Fruit fly (Drosophila melanogaster) whole organism, wandering third instar larva: ENCODE data around the gene Gba1b.
A peak's percentile ranks its signal among the peaks of the same experiment; 100 is the strongest.

ENCODE experiments used
- CG32264 ChIP-seq: fragments of 200-800 bp; sonication (Bioruptor generic); optimal IDR thresholded peaks from 2 replicates; lab custom pipeline; 2016; ENCODE audit warnings: missing biosample characterization, missing genetic modification characterization
- CG9705 ChIP-seq: fragments of 200-800 bp; sonication (Bioruptor generic); optimal IDR thresholded peaks from 2 replicates; lab custom pipeline; 2018; ENCODE audit warnings: missing biosample characterization, mild to moderate bottlenecking, missing genetic modification characterization
- CrebA ChIP-seq: fragments of 200-800 bp; sonication (Bioruptor generic); optimal IDR thresholded peaks from 2 replicates; lab custom pipeline; 2016; ENCODE audit warnings: missing biosample characterization, mild to moderate bottlenecking, missing genetic modification characterization, borderline replicate concordance
- Dif ChIP-seq: fragments of 200-275, 200-300 bp; sonication (Bioruptor generic); optimal IDR thresholded peaks from 2 replicates; lab custom pipeline; 2018; ENCODE audit warnings: missing biosample characterization, missing genetic modification characterization; ENCODE audit not compliant: partially characterized antibody
- GATAd ChIP-seq: sonication (Bioruptor generic); optimal IDR thresholded peaks from 2 replicates; lab custom pipeline; 2016; ENCODE audit warnings: missing biosample characterization, missing genetic modification characterization
- HLH106 ChIP-seq: fragments of 200-800 bp; optimal IDR thresholded peaks from 3 replicates; lab custom pipeline; 2019; ENCODE audit warnings: missing biosample characterization, mild to moderate bottlenecking, missing genetic modification characterization, moderate library complexity
- Hr83 ChIP-seq: fragments of 200-300 bp; sonication (Bioruptor generic); optimal IDR thresholded peaks from 2 replicates; lab custom pipeline; 2016; ENCODE audit warnings: missing biosample characterization, mild to moderate bottlenecking, missing genetic modification characterization, moderate library complexity; ENCODE audit not compliant: poor library complexity, severe bottlenecking
- Mio ChIP-seq: sonication (Bioruptor generic); optimal IDR thresholded peaks from 2 replicates; lab custom pipeline; 2016; ENCODE audit warnings: missing biosample characterization, missing genetic modification characterization
- Rel ChIP-seq, 2 experiments: fragments of 200-800 bp; sonication (Bioruptor generic) in 1 of 2; optimal IDR thresholded peaks; 2 replicates in 1 of 2; 3 replicates in 1 of 2; lab custom pipeline; 2016 to 2019; ENCODE audit warnings: mild to moderate bottlenecking in 2 of 2, missing biosample characterization in 2 of 2, missing genetic modification characterization in 2 of 2, moderate library complexity in 1 of 2
- Sp1 ChIP-seq: fragments of 200-800 bp; sonication (Bioruptor generic); optimal IDR thresholded peaks from 3 replicates; lab custom pipeline; 2019; ENCODE audit warnings: missing biosample characterization, mild to moderate bottlenecking, missing genetic modification characterization, moderate library complexity
- Vsx2 ChIP-seq: fragments of 200-300, 225-300 bp; sonication (Bioruptor generic); optimal IDR thresholded peaks from 2 replicates; lab custom pipeline; 2018; ENCODE audit warnings: missing biosample characterization, missing genetic modification characterization; ENCODE audit not compliant: partially characterized antibody
- br ChIP-seq: fragments of 200-800 bp; sonication (Bioruptor generic); optimal IDR thresholded peaks from 2 replicates; lab custom pipeline; 2016; ENCODE audit warnings: missing biosample characterization, missing genetic modification characterization
- brk ChIP-seq: fragments of 200-800 bp; sonication (Bioruptor generic); optimal IDR thresholded peaks from 2 replicates; lab custom pipeline; 2016; ENCODE audit warnings: missing biosample characterization, mild to moderate bottlenecking, missing genetic modification characterization
- dl ChIP-seq, 2 experiments: fragments of 175-275, 200-275 bp in 1 of 2; fragments of 200-275 bp in 1 of 2; sonication (Bioruptor generic); optimal IDR thresholded peaks; lab custom pipeline; 2018; ENCODE audit warnings: mild to moderate bottlenecking in 2 of 2, missing biosample characterization in 2 of 2, missing genetic modification characterization in 2 of 2, moderate library complexity in 2 of 2; ENCODE audit not compliant: partially characterized antibody in 2 of 2, insufficient read depth in 1 of 2
- dmrt93B ChIP-seq: fragments of 200-800 bp; sonication (Bioruptor generic); optimal IDR thresholded peaks from 2 replicates; lab custom pipeline; 2018; ENCODE audit warnings: missing biosample characterization, mild to moderate bottlenecking, missing genetic modification characterization
- dsf ChIP-seq: sonication (Bioruptor generic); optimal IDR thresholded peaks from 2 replicates; lab custom pipeline; 2016; ENCODE audit warnings: missing biosample characterization, missing genetic modification characterization, borderline replicate concordance
- ey ChIP-seq: fragments of 200-800 bp; sonication (Bioruptor generic); optimal IDR thresholded peaks from 2 replicates; lab custom pipeline; 2016; ENCODE audit warnings: missing biosample characterization, missing genetic modification characterization
- foxo ChIP-seq, 2 experiments: fragments of 200-800 bp; sonication (Bioruptor generic); optimal IDR thresholded peaks; 2 replicates in 1 of 2; 3 replicates in 1 of 2; lab custom pipeline; 2016 to 2017; ENCODE audit warnings: missing biosample characterization in 2 of 2, missing genetic modification characterization in 2 of 2
- fru ChIP-seq: fragments of 200-800 bp; sonication (Bioruptor generic); optimal IDR thresholded peaks from 3 replicates; lab custom pipeline; 2016; ENCODE audit warnings: missing biosample characterization, mild to moderate bottlenecking, missing genetic modification characterization
- h ChIP-seq: fragments of 200-800 bp; sonication (Bioruptor generic); optimal IDR thresholded peaks from 3 replicates; lab custom pipeline; 2016; ENCODE audit warnings: missing biosample characterization, mild to moderate bottlenecking, missing genetic modification characterization
- jim ChIP-seq: fragments of 175-275, 200-325 bp; sonication (Bioruptor generic); optimal IDR thresholded peaks from 2 replicates; lab custom pipeline; 2016; ENCODE audit warnings: missing biosample characterization, mild to moderate bottlenecking, missing genetic modification characterization
- lola ChIP-seq: fragments of >200 bp; optimal IDR thresholded peaks from 2 replicates; lab custom pipeline; 2017; ENCODE audit warnings: missing biosample characterization, missing genetic modification characterization
- pan ChIP-seq: fragments of >200 bp; optimal IDR thresholded peaks from 2 replicates; lab custom pipeline; 2017
- psq ChIP-seq: fragments of 200-800 bp; sonication (Bioruptor generic); optimal IDR thresholded peaks from 3 replicates; lab custom pipeline; 2017; ENCODE audit warnings: missing biosample characterization, mild to moderate bottlenecking, missing genetic modification characterization, moderate library complexity
- rgr ChIP-seq: fragments of 200-800 bp; sonication (Bioruptor generic); optimal IDR thresholded peaks from 3 replicates; lab custom pipeline; 2016; ENCODE audit warnings: missing biosample characterization, mild to moderate bottlenecking, missing genetic modification characterization
- sage ChIP-seq: fragments of 200-800 bp; sonication (Bioruptor generic); optimal IDR thresholded peaks from 2 replicates; lab custom pipeline; 2016; ENCODE audit warnings: missing biosample characterization, mild to moderate bottlenecking, missing genetic modification characterization
- tai ChIP-seq: sonication (Bioruptor generic); optimal IDR thresholded peaks from 2 replicates; lab custom pipeline; 2016; ENCODE audit warnings: missing biosample characterization, missing genetic modification characterization
- usp ChIP-seq: fragments of >200 bp; optimal IDR thresholded peaks from 2 replicates; lab custom pipeline; 2017; ENCODE audit warnings: missing biosample characterization, missing genetic modification characterization
- woc ChIP-seq: sonication (Bioruptor generic); optimal IDR thresholded peaks from 2 replicates; lab custom pipeline; 2016; ENCODE audit warnings: missing biosample characterization, mild to moderate bottlenecking, missing genetic modification characterization

The Gba1b gene

DNA sequence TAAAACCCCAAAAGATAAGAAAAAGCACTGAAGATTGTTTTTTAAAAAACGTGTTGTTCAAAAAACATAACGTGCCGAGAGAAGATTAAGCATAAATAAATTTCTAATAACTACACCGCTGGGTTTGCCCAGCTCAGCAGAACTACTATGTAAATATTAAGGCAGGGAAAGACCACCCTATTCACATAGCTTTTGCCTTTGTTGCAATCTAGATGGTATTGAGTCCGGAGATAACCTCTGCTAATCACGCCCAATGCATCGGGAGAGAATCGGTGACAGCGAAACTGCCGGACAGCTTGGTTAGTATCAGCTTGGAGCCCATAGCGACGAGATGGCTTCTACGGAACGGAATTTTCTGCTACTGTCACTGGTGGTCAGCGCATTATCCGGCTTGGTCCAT, 18.6 kb upstream of the Gba1b start, which contains the start of gene SPE:
Gene SPE (plus strand): TSS at position 301 of the 400 bp plus-strand sequence.
- no peak for TF ChIP-seq tai (GFP tag; lab: Kevin White, UChicago)
- no peak for TF ChIP-seq Rel (GFP tag; optimal IDR thresholded peaks at IDR 0.05; lab: Kevin White, UChicago)
- peak; percentile 68 for TF ChIP-seq Rel (tag; optimal IDR thresholded peaks at IDR 0.05; lab: Kevin White, UChicago)

DNA sequence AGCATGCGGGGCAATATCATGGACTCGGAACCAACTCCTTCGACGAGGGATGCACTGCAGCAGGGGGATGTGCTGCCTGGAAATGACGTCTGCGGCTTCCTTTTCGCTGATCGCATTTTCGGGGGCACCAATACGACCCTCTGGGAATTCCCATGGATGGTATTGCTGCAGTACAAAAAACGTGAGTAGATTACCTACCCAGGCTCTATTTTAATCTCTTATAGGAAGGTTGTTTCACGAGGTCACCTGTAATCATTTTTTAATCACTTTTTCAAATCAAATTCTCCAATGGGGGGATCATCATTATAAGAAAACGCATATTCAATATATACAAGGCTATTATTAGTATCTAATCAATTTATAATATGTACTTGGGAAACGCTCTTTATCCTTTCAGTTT, 17.7 kb upstream of the Gba1b start:
- TF ChIP-seq Rel (GFP tag; optimal IDR thresholded peaks at IDR 0.05; lab: Kevin White, UChicago) (no peak), Rel (tag; optimal IDR thresholded peaks at IDR 0.05; lab: Kevin White, UChicago) (peak; percentile 86), foxo (GFP tag; optimal IDR thresholded peaks at IDR 0.05; lab: Kevin White, UChicago) (no peak)

- TF ChIP-seq Rel (GFP tag; optimal IDR thresholded peaks at IDR 0.05; lab: Kevin White, UChicago), result no peak
- no peak for TF ChIP-seq Rel (tag; optimal IDR thresholded peaks at IDR 0.05; lab: Kevin White, UChicago)
- no peak for TF ChIP-seq CG32264 (GFP tag; lab: Kevin White, UChicago)
- no peak for TF ChIP-seq HLH106 (tag; lab: Kevin White, UChicago)
- no peak for TF ChIP-seq h (GFP tag; lab: Kevin White, UChicago)
- no peak for TF ChIP-seq br (GFP tag; lab: Kevin White, UChicago)
- no peak for TF ChIP-seq GATAd (GFP tag; lab: Kevin White, UChicago)
- no peak for TF ChIP-seq foxo (GFP tag; optimal IDR thresholded peaks at IDR 0.05; lab: Kevin White, UChicago)
- no peak for TF ChIP-seq jim (GFP tag; lab: Kevin White, UChicago)
- no peak for TF ChIP-seq Dif (GFP tag; lab: Kevin White, UChicago)
- TF ChIP-seq Hr83, result no peak
- no peak for TF ChIP-seq sage (GFP tag; lab: Kevin White, UChicago)
- TF ChIP-seq usp (GFP tag; lab: Kevin White, UChicago), result no peak
Observed at dm6 chr3R:23694579-23695033, 10.0 kb upstream of the Gba1b start, which contains the start of gene CG10254. Gene CG10254 (minus strand): TSS chr3R:23694983.

DNA sequence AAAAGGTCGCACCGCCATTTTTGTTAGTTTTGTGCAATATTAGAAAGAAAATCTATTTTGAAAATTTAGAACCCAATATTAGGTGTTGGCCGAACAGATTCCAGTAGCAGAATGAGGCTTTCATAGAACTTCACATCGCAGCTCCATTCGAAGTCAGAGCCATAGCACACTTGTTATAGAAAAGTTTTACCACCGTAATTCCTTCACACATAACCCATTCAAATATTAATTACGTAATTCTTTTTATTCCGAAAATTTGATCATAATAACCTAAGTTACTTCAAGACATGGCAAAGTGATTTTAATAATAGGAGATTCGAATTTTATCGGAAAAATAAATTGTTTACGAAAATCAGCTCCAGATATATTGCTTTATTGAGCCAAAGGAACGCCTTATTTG, 8.5 kb upstream of the Gba1b start, which contains the start of gene CG10252:
Gene CG10252 (minus strand): TSS at position 101 of the 400 bp plus-strand sequence.
- TF ChIP-seq CrebA (GFP tag; lab: Kevin White, UChicago), result no peak
- TF ChIP-seq h (GFP tag; lab: Kevin White, UChicago), result no peak
- TF ChIP-seq dmrt93B (GFP tag; lab: Kevin White, UChicago), result no peak
- no peak for TF ChIP-seq ey (GFP tag; lab: Kevin White, UChicago)
- no peak for TF ChIP-seq sage (GFP tag; lab: Kevin White, UChicago)
- TF ChIP-seq, all 38 proteins: peak for 0

dm6 chr3R:23698835-23699234, 5.8 kb upstream of the Gba1b start, which contains the start of gene prt:
Gene prt (minus strand): TSS chr3R:23699027.
- no peak for TF ChIP-seq br (GFP tag; lab: Kevin White, UChicago)
- TF ChIP-seq, all 38 proteins: peak for 0

DNA sequence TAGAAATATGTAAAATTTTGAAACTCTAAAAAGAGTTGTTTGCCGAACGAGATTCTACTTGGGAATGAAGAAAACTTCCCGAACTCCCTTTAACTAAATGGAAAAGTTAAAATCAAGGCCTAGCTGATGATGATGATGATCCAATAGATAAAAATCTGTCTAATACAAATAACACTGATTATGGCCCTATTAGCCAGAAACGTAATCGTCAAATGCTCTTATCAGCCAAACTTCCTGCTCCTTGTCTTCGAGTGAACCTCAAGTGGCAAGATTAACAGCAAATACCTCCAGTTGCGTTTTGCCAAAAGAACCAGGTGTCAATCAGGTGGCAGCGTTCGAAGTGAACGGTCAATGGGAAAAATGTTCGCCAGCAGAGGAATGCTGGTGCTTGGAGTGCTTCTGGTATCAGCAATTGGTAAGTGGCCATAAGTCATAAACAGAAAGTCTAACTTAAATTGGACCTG, 4.3 kb upstream of the Gba1b start, which contains the start of the genes CG31468 and Gba1a:
Gene CG31468 (minus strand): TSS at position 51 of the 464 bp plus-strand sequence.
Gene Gba1a (plus strand): TSS at position 318 of the 464 bp plus-strand sequence.
- TF ChIP-seq Mio (GFP tag; lab: Kevin White, UChicago), result no peak
- no peak for TF ChIP-seq fru
- no peak for TF ChIP-seq br (GFP tag; lab: Kevin White, UChicago)
- TF ChIP-seq dl (GFP tag; optimal IDR thresholded peaks at IDR 0.05; lab: Kevin White, UChicago; ENCODE audit: insufficient read depth in 1 of 2, partially characterized antibody in 2 of 2), result no peak
- no peak for TF ChIP-seq dmrt93B (GFP tag; lab: Kevin White, UChicago)
- TF ChIP-seq h (GFP tag; lab: Kevin White, UChicago), result peak; percentile 16
- TF ChIP-seq jim (GFP tag; lab: Kevin White, UChicago), result no peak
- TF ChIP-seq Vsx2 (GFP tag; lab: Kevin White, UChicago), result peak; percentile 26
- no peak for TF ChIP-seq rgr (GFP tag; lab: Kevin White, UChicago)
- TF ChIP-seq, all 38 proteins: peak for 2

DNA sequence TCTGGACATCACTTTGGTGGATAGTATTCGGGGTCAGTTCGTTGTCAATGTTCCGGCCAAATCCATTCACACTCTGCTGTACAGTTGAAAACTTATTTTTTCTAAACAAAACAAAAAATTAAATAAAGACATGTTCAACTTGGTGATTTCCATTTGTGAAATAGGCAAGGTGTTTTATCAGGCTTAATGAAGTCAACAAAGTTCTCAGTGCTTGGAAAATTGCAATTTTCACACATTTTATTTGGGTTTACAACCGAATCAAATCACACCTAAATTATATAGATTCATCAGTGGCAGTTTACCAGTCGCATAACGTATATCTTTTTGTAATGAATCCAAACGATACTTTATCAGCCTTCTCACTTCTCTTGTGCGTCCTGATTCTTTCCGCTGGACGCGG, 2.1 kb upstream of the Gba1b start, which contains the start of gene Qsox4:
Gene Qsox4 (plus strand): TSS at position 301 of the 400 bp plus-strand sequence.
- TF ChIP-seq Sp1 (GFP tag; lab: Kevin White, UChicago) (no peak), dmrt93B (GFP tag; lab: Kevin White, UChicago) (no peak), brk (GFP tag; lab: Kevin White, UChicago) (no peak), pan (no peak), woc (no peak), usp (GFP tag; lab: Kevin White, UChicago) (no peak), CG9705 (GFP tag; lab: Kevin White, UChicago) (no peak), jim (GFP tag; lab: Kevin White, UChicago) (no peak), lola (GFP tag; lab: Kevin White, UChicago) (no peak), CG32264 (GFP tag; lab: Kevin White, UChicago) (no peak), h (GFP tag; lab: Kevin White, UChicago) (no peak), HLH106 (tag; lab: Kevin White, UChicago) (no peak), dsf (GFP tag; lab: Kevin White, UChicago) (no peak), tai (GFP tag; lab: Kevin White, UChicago) (no peak), psq (GFP tag; lab: Kevin White, UChicago) (no peak), CrebA (GFP tag; lab: Kevin White, UChicago) (no peak), sage (GFP tag; lab: Kevin White, UChicago) (no peak), Dif (GFP tag; lab: Kevin White, UChicago) (no peak), dl (GFP tag; optimal IDR thresholded peaks at IDR 0.05; lab: Kevin White, UChicago; ENCODE audit: insufficient read depth in 1 of 2, partially characterized antibody in 2 of 2) (no peak)
- TF ChIP-seq, all 38 proteins: peak for 0
